Fruit fly (Drosophila melanogaster): ENCODE measurements around the gene CG7406.

Gene CG7406

dm6 chrX:19106842-19107557, 29.5 kb downstream of the CG7406 start:
- TF ChIP-seq CG33017 (tag; optimal IDR thresholded peaks at IDR 0.05) (no peak), CG12768 (GFP tag; optimal IDR thresholded peaks at IDR 0.05) (no peak), cnc (optimal IDR thresholded peaks at IDR 0.05) (no peak), Mnt (GFP tag; optimal IDR thresholded peaks at IDR 0.05) (no peak), CG14711 (tag; optimal IDR thresholded peaks at IDR 0.05) (no peak), Clk (GFP tag; optimal IDR thresholded peaks at IDR 0.05) (no peak), pad (GFP tag; optimal IDR thresholded peaks at IDR 0.05) (no peak), bab1 (GFP tag; optimal IDR thresholded peaks at IDR 0.05) (no peak)

- no peak for TF ChIP-seq Clk (GFP tag; optimal IDR thresholded peaks at IDR 0.05)
- TF ChIP-seq toe (GFP tag; optimal IDR thresholded peaks at IDR 0.05): no peak
- no peak for TF ChIP-seq CG7045 (GFP tag; optimal IDR thresholded peaks at IDR 0.05)
- no peak for TF ChIP-seq CG33017 (tag; optimal IDR thresholded peaks at IDR 0.05)
- no peak for TF ChIP-seq cnc (optimal IDR thresholded peaks at IDR 0.05)
- TF ChIP-seq tj (GFP tag; optimal IDR thresholded peaks at IDR 0.05): no peak
- TF ChIP-seq ovo (GFP tag; optimal IDR thresholded peaks at IDR 0.05): no peak
- no peak for TF ChIP-seq CG1620 (GFP tag; optimal IDR thresholded peaks at IDR 0.05)
Measured at dm6 chrX:19120367-19120766, 42.8 kb downstream of the CG7406 start.

- TF ChIP-seq toe (GFP tag; optimal IDR thresholded peaks at IDR 0.05) (no peak), pad (GFP tag; optimal IDR thresholded peaks at IDR 0.05) (no peak), Crg-1 (GFP tag; optimal IDR thresholded peaks at IDR 0.05) (no peak), CG1620 (GFP tag; optimal IDR thresholded peaks at IDR 0.05) (no peak), cnc (optimal IDR thresholded peaks at IDR 0.05) (no peak), ovo (GFP tag; optimal IDR thresholded peaks at IDR 0.05) (no peak), CG14711 (tag; optimal IDR thresholded peaks at IDR 0.05) (no peak), bab1 (GFP tag; optimal IDR thresholded peaks at IDR 0.05) (no peak), Clk (GFP tag; optimal IDR thresholded peaks at IDR 0.05) (no peak), CG33017 (tag; optimal IDR thresholded peaks at IDR 0.05) (no peak), CG7101 (tag; optimal IDR thresholded peaks at IDR 0.05) (no peak), CG11617 (GFP tag; optimal IDR thresholded peaks at IDR 0.05) (no peak)
Measured at dm6 chrX:19124288-19124687, 46.8 kb downstream of the CG7406 start, which contains the start of gene CG15882. Gene CG15882, minus strand, starts transcription at chrX:19124388.

dm6 chrX:19127216-19127615, 49.7 kb downstream of the CG7406 start, which contains the start of gene tgy:
Gene tgy, minus strand, starts transcription at chrX:19127316.
- TF ChIP-seq kay (GFP tag; ENCODE audit: borderline replicate concordance): no peak
- TF ChIP-seq CG1620 (GFP tag; optimal IDR thresholded peaks at IDR 0.05): no peak
- no peak for TF ChIP-seq Hr96 (GFP tag; optimal IDR thresholded peaks at IDR 0.05)
- TF ChIP-seq CG14711 (tag; optimal IDR thresholded peaks at IDR 0.05): no peak
- TF ChIP-seq Clk (GFP tag; optimal IDR thresholded peaks at IDR 0.05): no peak
- no peak for TF ChIP-seq CG12768 (GFP tag; optimal IDR thresholded peaks at IDR 0.05)
- no peak for TF ChIP-seq Mnt (GFP tag; optimal IDR thresholded peaks at IDR 0.05)
- no peak for TF ChIP-seq toe (GFP tag; optimal IDR thresholded peaks at IDR 0.05)
- no peak for TF ChIP-seq cnc (optimal IDR thresholded peaks at IDR 0.05)
- no peak for TF ChIP-seq Crg-1 (GFP tag; optimal IDR thresholded peaks at IDR 0.05)
- no peak for TF ChIP-seq tj (GFP tag; optimal IDR thresholded peaks at IDR 0.05)

All from whole organism, adult.